Worm (Caenorhabditis elegans): ENCODE data around the gene R105.5.

ce11 chrIV:4673332-4673731 lies 37.2 kb downstream of the R105.5 start:
- TF ChIP-seq fkh-10 (GFP tag; optimal IDR thresholded peaks at IDR 0.05) (no peak), ces-1 (GFP tag; optimal IDR thresholded peaks at IDR 0.05) (no peak), lin-15B (tag; optimal IDR thresholded peaks at IDR 0.05) (no peak), snpc-4 (tag; optimal IDR thresholded peaks at IDR 0.05) (no peak), efl-1 (optimal IDR thresholded peaks at IDR 0.05) (no peak), efl-1 (GFP tag; optimal IDR thresholded peaks at IDR 0.05 in 1 of 2) (no peak), Y116A8C.19 (tag; optimal IDR thresholded peaks at IDR 0.05; ENCODE audit: borderline replicate concordance) (no peak), hpl-2 (GFP tag; optimal IDR thresholded peaks at IDR 0.05) (no peak), lsy-2 (tag; optimal IDR thresholded peaks at IDR 0.05) (no peak), ceh-88 (GFP tag; IDR thresholded peaks at IDR 0.05) (no peak), ceh-90 (tag; optimal IDR thresholded peaks at IDR 0.05) (no peak)

All from whole organism, L1 larva.